Fruit fly (Drosophila melanogaster) whole organism, adult: ENCODE measurements around the gene CG8086.
A peak's percentile ranks its signal among the peaks of the same experiment; 100 is the strongest.

Source experiments
- CG11617 ChIP-seq: fragments of 200-800 bp; sonication (Bioruptor generic); optimal IDR thresholded peaks from 2 replicates; lab custom pipeline; 2017; ENCODE audit warnings: mild to moderate bottlenecking, missing biosample characterization, missing genetic modification reagents, missing genetic modification characterization
- CG12768 ChIP-seq: fragments of 200-800 bp; sonication (Bioruptor generic); optimal IDR thresholded peaks from 2 replicates; lab custom pipeline; 2017; ENCODE audit warnings: missing biosample characterization, missing genetic modification characterization, mild to moderate bottlenecking, moderate library complexity, missing genetic modification reagents
- CG14711 ChIP-seq: fragments of 200-800 bp; sonication (Bioruptor generic); optimal IDR thresholded peaks from 2 replicates; lab custom pipeline; 2018; ENCODE audit warnings: missing biosample characterization, mild to moderate bottlenecking, missing genetic modification characterization, moderate library complexity
- CG1620 ChIP-seq: fragments of 200-800 bp; sonication (Bioruptor generic); optimal IDR thresholded peaks from 2 replicates; lab custom pipeline; 2016; ENCODE audit warnings: missing biosample characterization, missing genetic modification characterization
- CG33017 ChIP-seq: fragments of 200-800 bp; sonication (Bioruptor generic); optimal IDR thresholded peaks from 2 replicates; lab custom pipeline; 2018; ENCODE audit warnings: missing biosample characterization, mild to moderate bottlenecking, missing genetic modification characterization, moderate library complexity
- CG5204 ChIP-seq: fragments of 200-800 bp; sonication (Bioruptor generic); optimal IDR thresholded peaks from 2 replicates; lab custom pipeline; 2016; ENCODE audit warnings: missing biosample characterization, missing genetic modification characterization
- CG7045 ChIP-seq: fragments of 200-800 bp; sonication (Bioruptor generic); optimal IDR thresholded peaks from 2 replicates; lab custom pipeline; 2017; ENCODE audit warnings: missing biosample characterization, mild to moderate bottlenecking, missing genetic modification characterization
- CG7101 ChIP-seq: fragments of 200-800 bp; sonication (Bioruptor generic); optimal IDR thresholded peaks from 2 replicates; lab custom pipeline; 2018; ENCODE audit warnings: missing biosample characterization, mild to moderate bottlenecking, missing genetic modification characterization, moderate library complexity
- Clk ChIP-seq: fragments of 200-800 bp; sonication (Bioruptor generic); optimal IDR thresholded peaks from 2 replicates; lab custom pipeline; 2017; ENCODE audit warnings: missing biosample characterization, missing genetic modification characterization
- Crg-1 ChIP-seq: fragments of 200-800 bp; sonication (Bioruptor generic); optimal IDR thresholded peaks from 2 replicates; lab custom pipeline; 2016; ENCODE audit warnings: missing biosample characterization, missing genetic modification characterization
- Hr96 ChIP-seq: fragments of 200-800 bp; sonication (Bioruptor generic); optimal IDR thresholded peaks from 2 replicates; lab custom pipeline; 2016; ENCODE audit warnings: missing biosample characterization, missing genetic modification characterization
- bab1 ChIP-seq: fragments of 200-800 bp; sonication (Bioruptor generic); optimal IDR thresholded peaks from 3 replicates; lab custom pipeline; 2019; ENCODE audit warnings: missing biosample characterization, mild to moderate bottlenecking, missing genetic modification characterization, moderate library complexity
- cic ChIP-seq: fragments of 200-800 bp; sonication (Bioruptor generic); optimal IDR thresholded peaks from 2 replicates; lab custom pipeline; 2017; ENCODE audit warnings: missing biosample characterization, mild to moderate bottlenecking, missing genetic modification characterization, moderate library complexity
- cnc ChIP-seq, 2 experiments: fragments of >200 bp; optimal IDR thresholded peaks; 2 replicates each; lab custom pipeline; 2017
- kay ChIP-seq: fragments of 200-800 bp; sonication (Bioruptor generic); peaks from one replicate; lab custom pipeline; 2016; ENCODE audit warnings: missing biosample characterization, missing genetic modification characterization, borderline replicate concordance
- ovo ChIP-seq: fragments of 200-800 bp; sonication (Bioruptor generic); optimal IDR thresholded peaks from 2 replicates; lab custom pipeline; 2016; ENCODE audit warnings: missing biosample characterization, missing genetic modification characterization
- pad ChIP-seq: fragments of 200-800 bp; sonication (Bioruptor generic); optimal IDR thresholded peaks from 3 replicates; lab custom pipeline; 2017; ENCODE audit warnings: missing biosample characterization, missing genetic modification characterization, mild to moderate bottlenecking, moderate library complexity, missing genetic modification reagents
- tj ChIP-seq: fragments of 200-800 bp; sonication (Bioruptor generic); optimal IDR thresholded peaks from 3 replicates; lab custom pipeline; 2017; ENCODE audit warnings: missing biosample characterization, mild to moderate bottlenecking, missing genetic modification characterization, moderate library complexity
- toe ChIP-seq: fragments of 200-800 bp; sonication (Bioruptor generic); optimal IDR thresholded peaks from 2 replicates; lab custom pipeline; 2016; ENCODE audit warnings: missing biosample characterization, missing genetic modification characterization

The CG8086 gene

DNA sequence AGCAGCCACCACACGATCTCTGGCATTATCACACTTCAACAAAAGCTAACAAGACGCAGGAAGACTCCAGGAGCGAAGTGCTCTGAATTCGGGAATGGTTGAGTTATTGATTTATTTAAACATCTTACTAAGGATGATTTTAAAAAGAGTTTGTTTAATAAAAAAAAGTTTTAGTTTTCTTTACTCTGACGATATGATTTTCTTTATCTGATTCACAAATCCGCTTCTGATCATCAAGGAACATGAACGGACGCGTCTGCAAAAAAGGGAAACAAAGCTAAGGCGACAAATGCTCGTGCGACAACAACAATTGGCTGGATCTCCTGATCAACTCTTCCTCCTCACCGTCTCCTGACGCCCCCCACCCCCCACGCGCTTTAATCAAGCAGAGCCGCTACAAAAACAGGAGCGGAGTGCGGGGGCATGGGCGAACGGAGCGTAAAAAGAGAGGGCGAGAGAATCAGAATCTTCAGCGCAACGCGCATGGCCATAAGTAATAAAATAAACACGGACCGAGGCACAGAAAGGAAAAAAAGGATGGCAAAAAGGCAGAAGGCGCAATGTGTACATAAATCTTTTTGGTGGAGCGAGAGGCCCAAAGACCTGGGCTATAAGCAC, 42.0 kb upstream of the CG8086 start:
- TF ChIP-seq CG14711 (tag; lab: Kevin White, UChicago) (no peak), bab1 (GFP tag; lab: Kevin White, UChicago) (peak; percentile 18), cnc (optimal IDR thresholded peaks at IDR 0.05; lab: Kevin White, UChicago) (no peak), toe (GFP tag; lab: Kevin White, UChicago) (no peak), Crg-1 (GFP tag; lab: Kevin White, UChicago) (no peak)

DNA sequence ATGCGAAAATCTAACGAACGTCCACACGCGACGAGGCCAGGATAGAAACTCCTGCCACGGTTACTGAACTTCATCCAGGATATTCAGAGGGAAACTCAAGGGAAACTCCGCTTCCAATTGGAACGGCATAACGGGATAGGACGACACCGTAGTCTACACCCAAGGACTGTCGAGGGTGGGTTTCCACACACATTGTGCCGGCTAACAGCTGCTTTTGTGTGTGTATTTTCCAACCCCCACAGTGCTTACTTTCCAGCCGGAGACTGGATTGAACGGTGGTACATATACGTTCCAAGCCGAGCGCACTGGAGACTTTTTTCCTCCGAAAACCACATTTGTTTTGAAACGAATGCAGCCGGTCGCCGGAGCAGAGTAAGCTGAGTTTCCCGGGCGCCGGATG, 39.8 kb upstream of the CG8086 start:
- no peak for TF ChIP-seq toe (GFP tag; lab: Kevin White, UChicago)

DNA sequence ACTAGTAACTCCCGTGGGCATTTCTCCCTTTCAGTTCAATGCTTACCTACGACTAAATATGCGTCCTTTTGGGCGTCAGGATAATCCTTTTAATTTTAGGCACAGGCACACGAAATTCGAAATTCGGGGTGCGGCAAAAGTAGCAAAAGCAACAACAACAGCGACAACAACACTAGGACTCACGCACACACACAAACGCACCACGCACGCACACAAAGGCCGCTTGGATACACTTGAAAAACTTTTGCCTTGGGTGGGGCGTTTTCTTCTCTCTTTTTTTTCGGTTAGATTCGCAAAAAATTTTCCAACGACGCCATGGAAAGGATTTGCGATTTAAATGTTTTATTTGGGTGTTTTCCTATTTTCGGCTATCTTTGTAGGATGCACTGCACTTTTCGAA, 39.1 kb upstream of the CG8086 start:
- no peak for TF ChIP-seq CG14711 (tag; lab: Kevin White, UChicago)
- no peak for TF ChIP-seq CG5204 (GFP tag; lab: Kevin White, UChicago)
- TF ChIP-seq tj (GFP tag; lab: Kevin White, UChicago): no peak
- no peak for TF ChIP-seq cic (GFP tag; lab: Kevin White, UChicago)
- TF ChIP-seq kay: no peak
- no peak for TF ChIP-seq CG11617
- TF ChIP-seq bab1 (GFP tag; lab: Kevin White, UChicago): no peak
- no peak for TF ChIP-seq CG33017 (tag; lab: Kevin White, UChicago)
- no peak for TF ChIP-seq ovo (GFP tag; lab: Kevin White, UChicago)
- no peak for TF ChIP-seq CG7101 (tag; lab: Kevin White, UChicago)
- TF ChIP-seq Clk (GFP tag; lab: Kevin White, UChicago): no peak
- TF ChIP-seq CG12768 (GFP tag; lab: Kevin White, UChicago): no peak

DNA sequence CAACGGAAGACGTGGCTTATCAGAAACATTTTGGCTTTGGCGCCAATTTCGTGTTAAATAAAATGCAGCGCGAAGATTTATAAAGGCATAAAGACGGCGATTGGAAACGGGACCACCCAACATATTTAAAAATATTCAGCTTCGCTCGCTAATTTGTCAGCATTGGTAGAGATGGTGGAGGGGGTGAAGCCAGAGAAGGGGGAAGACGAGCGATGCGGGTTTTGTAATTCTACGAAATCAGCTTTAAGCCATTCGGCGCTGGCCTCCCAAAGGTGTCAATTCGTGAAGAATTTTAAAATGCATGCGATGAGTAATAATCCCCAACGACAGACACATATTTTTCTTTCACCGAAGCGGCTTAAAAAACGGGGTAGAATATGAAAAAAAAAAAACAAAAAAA, 36.7 kb upstream of the CG8086 start:
- TF ChIP-seq tj (GFP tag; lab: Kevin White, UChicago): peak; percentile 98
- TF ChIP-seq CG5204 (GFP tag; lab: Kevin White, UChicago): no peak

DNA sequence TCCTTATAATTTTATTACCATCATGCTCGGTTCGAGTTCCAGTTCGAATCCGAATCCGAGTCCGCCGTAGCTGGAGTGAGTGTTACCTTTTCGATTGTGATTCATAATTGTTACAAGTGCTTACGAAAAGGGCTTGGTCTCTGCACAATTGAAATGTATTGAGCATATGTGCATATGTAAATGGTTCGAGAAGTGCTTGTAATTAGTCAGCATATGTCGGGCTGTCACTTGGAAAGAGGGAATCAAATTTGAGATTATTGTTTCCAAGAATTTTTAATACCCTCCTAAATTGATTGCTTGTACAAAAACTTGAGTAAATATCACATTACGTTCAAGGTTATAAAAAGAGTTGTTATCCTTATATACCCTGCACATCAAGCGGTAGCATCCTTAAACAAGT, 36.1 kb upstream of the CG8086 start:
- TF ChIP-seq tj (GFP tag; lab: Kevin White, UChicago) (no peak), bab1 (GFP tag; lab: Kevin White, UChicago) (no peak), pad (GFP tag; lab: Kevin White, UChicago) (no peak), CG7101 (tag; lab: Kevin White, UChicago) (no peak), CG1620 (no peak), CG7045 (GFP tag; lab: Kevin White, UChicago) (no peak), toe (GFP tag; lab: Kevin White, UChicago) (no peak), Clk (GFP tag; lab: Kevin White, UChicago) (no peak), CG12768 (GFP tag; lab: Kevin White, UChicago) (no peak), Hr96 (GFP tag; lab: Kevin White, UChicago) (no peak), cnc (optimal IDR thresholded peaks at IDR 0.05; lab: Kevin White, UChicago) (no peak), Crg-1 (GFP tag; lab: Kevin White, UChicago) (no peak)

DNA sequence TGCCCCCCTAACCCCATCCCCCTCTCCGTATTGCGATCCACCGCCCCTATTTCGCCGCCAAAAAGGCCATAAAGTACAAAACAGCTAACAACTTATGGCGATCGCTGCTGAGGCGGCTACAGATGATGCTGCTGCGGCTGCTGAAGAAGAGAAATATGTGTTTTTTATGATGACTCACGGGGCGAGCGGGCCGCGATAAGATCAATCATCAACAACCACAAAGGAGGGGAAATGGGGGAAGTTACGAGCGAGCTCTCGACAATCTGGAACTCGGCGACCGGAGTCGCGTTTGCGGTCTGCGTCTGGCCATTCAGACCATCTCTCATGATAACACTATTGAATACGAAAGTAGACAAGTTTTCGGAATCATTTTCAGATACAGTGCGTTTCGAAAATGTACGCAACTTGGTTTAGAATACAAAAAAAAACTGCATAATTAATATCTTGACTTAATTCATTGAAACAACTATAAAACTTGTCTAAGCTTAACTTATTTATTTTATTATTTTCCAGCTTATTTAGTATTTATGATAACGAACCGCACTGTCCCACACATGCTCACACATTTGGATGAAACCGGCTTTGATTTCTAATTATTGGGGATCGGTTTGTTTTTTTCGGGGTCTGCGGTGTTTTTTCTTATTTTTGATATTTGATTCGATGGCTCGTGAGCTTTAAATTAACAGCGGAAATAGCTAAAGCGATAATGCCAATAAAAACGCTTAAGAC, 35.0 kb upstream of the CG8086 start:
- TF ChIP-seq toe (GFP tag; lab: Kevin White, UChicago) (no peak), CG1620 (no peak), CG11617 (no peak), kay (peak; percentile 59), pad (GFP tag; lab: Kevin White, UChicago) (no peak), bab1 (GFP tag; lab: Kevin White, UChicago) (peak; percentile 27), CG7101 (tag; lab: Kevin White, UChicago) (peak; percentile 3), Crg-1 (GFP tag; lab: Kevin White, UChicago) (no peak), ovo (GFP tag; lab: Kevin White, UChicago) (no peak), cnc (optimal IDR thresholded peaks at IDR 0.05; lab: Kevin White, UChicago) (no peak)

DNA sequence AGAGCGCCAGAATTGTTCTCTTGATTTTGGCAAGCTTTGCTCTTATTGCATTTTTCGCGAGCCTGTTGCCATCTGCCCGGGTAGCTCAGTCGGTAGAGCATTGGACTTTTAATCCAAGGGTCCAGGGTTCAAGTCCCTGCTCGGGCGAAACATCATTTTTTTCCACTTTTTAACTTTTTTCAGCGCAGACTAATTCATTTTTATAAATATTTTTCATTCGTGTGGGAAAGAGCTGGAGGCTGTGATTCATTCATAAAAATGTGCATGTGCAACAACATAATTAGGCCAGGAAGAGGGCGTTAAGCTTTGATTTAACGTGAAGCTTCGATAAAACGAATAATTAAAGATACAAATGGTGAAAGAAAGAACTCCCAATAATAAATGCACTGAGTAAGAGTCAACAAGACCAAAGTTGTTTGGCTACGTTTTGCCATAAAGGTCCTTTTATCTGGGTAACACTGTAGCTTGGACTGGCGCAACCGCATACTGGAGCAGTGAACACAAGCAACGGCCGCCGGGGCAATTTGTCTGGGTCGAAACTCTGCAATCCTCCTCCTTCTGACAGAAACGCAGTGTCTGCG, 33.4 kb upstream of the CG8086 start:
- peak; percentile 65 for TF ChIP-seq kay
- peak; percentile 3 for TF ChIP-seq CG7045 (GFP tag; lab: Kevin White, UChicago)
- no peak for TF ChIP-seq CG7101 (tag; lab: Kevin White, UChicago)

DNA sequence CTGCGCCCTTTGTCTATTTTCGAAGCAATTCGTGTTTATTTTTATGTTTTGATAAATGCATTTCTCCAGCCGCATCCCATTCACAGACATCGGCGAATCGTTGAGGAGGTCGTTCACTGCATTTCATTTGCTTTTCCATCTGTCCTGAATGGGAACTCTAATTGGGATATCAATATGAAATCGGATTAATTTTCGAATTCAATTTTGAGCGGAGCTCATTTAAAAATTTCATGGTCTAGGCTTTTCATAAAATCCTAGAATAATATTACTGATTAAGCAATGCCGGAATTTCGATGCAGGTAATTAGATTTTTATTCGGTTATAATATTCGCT, 32.8 kb upstream of the CG8086 start:
- TF ChIP-seq CG33017 (tag; lab: Kevin White, UChicago): no peak
- TF ChIP-seq Crg-1 (GFP tag; lab: Kevin White, UChicago): no peak
- TF ChIP-seq CG14711 (tag; lab: Kevin White, UChicago): no peak
- no peak for TF ChIP-seq pad (GFP tag; lab: Kevin White, UChicago)
- no peak for TF ChIP-seq cnc (optimal IDR thresholded peaks at IDR 0.05; lab: Kevin White, UChicago)
- no peak for TF ChIP-seq bab1 (GFP tag; lab: Kevin White, UChicago)
- no peak for TF ChIP-seq CG7101 (tag; lab: Kevin White, UChicago)
- no peak for TF ChIP-seq kay
- TF ChIP-seq ovo (GFP tag; lab: Kevin White, UChicago): no peak
- no peak for TF ChIP-seq CG5204 (GFP tag; lab: Kevin White, UChicago)
- TF ChIP-seq Clk (GFP tag; lab: Kevin White, UChicago): no peak
- TF ChIP-seq CG11617: no peak
